Worm (Caenorhabditis elegans): ENCODE results near the gene K04G11.3.

- no peak for TF ChIP-seq ama-1 (optimal IDR thresholded peaks at IDR 0.05)
- TF ChIP-seq F13C5.2 (tag; optimal IDR thresholded peaks at IDR 0.05), result no peak
- TF ChIP-seq hnd-1 (tag; optimal IDR thresholded peaks at IDR 0.05), result no peak
- no peak for TF ChIP-seq hmbx-1 (tag; optimal IDR thresholded peaks at IDR 0.05)
These were observed 12.3 kb downstream of the K04G11.3 start, which contains the start of gene K04G11.1 for ce11 chrX:14335220-14335619.

Data from whole organism, early embryonic.